Fruit fly (Drosophila melanogaster): Measurements from ENCODE around the gene CG9497.

- no peak for TF ChIP-seq CG8478 (optimal IDR thresholded peaks at IDR 0.05)
- no peak for TF ChIP-seq CTCF (optimal IDR thresholded peaks at IDR 0.05)
Measured at dm6 chr2L:6340222-6340725, 8.0 kb downstream of the CG9497 start.
